Worm (Caenorhabditis elegans) whole organism, young adult: ENCODE measurements around the gene dohh-1.

Experiments
- B0019.2 ChIP-seq: fragments of 200-800 bp; sonication (Bioruptor generic); conservative IDR thresholded peaks from 2 replicates; pipeline ENCODE4 v1.3.6; 2022; ENCODE audit warnings: missing genetic modification reagents, missing genetic modification characterization, missing compliant biosample characterization
- C06A6.2 ChIP-seq: fragments of 200-800 bp; sonication (Bioruptor generic); conservative IDR thresholded peaks from 2 replicates; pipeline ENCODE4 v1.3.6; 2022; ENCODE audit warnings: missing genetic modification characterization, missing compliant biosample characterization
- D2030.7 ChIP-seq: fragments of 200-800 bp; sonication (Bioruptor generic); IDR thresholded peaks from 2 replicates; pipeline ENCODE4 v1.3.6; 2022; ENCODE audit warnings: missing genetic modification reagents, missing genetic modification characterization, missing compliant biosample characterization
- F22D6.2 ChIP-seq: sonication (generic microtip); optimal IDR thresholded peaks from 2 replicates; lab custom pipeline; 2016; ENCODE audit warnings: mild to moderate bottlenecking, missing genetic modification characterization, missing compliant biosample characterization
- F52B5.7 ChIP-seq: sonication (generic microtip); optimal IDR thresholded peaks from 2 replicates; lab custom pipeline; 2016; ENCODE audit warnings: mild to moderate bottlenecking, missing genetic modification characterization, missing compliant biosample characterization
- Y56A3A.18 ChIP-seq: fragments of 200-800 bp; sonication (Bioruptor generic); IDR thresholded peaks from 2 replicates; pipeline ENCODE4 v1.3.6; 2022; ENCODE audit warnings: missing genetic modification reagents, missing genetic modification characterization, missing compliant biosample characterization
- Y67H2A.10 ChIP-seq: fragments of 200-800 bp; sonication (Bioruptor generic); conservative IDR thresholded peaks from 2 replicates; pipeline ENCODE4 v1.3.6; 2022; ENCODE audit warnings: missing genetic modification reagents, missing genetic modification characterization, missing compliant biosample characterization
- Y95B8A.8 ChIP-seq: fragments of 200-800 bp; sonication (Bioruptor generic); IDR thresholded peaks from 2 replicates; pipeline ENCODE4 v1.3.6; 2022; ENCODE audit warnings: missing genetic modification reagents, missing genetic modification characterization, missing compliant biosample characterization
- aptf-2 ChIP-seq: fragments of 200-800 bp; sonication (Bioruptor generic); conservative IDR thresholded peaks from 2 replicates; pipeline ENCODE4 v1.3.6; 2022; ENCODE audit warnings: missing genetic modification reagents, missing genetic modification characterization, missing compliant biosample characterization
- aptf-3 ChIP-seq: fragments of 200-800 bp; sonication (Bioruptor generic); IDR thresholded peaks from 2 replicates; pipeline ENCODE4 v1.3.6; 2022; ENCODE audit warnings: missing genetic modification characterization, missing compliant biosample characterization
- atf-7 ChIP-seq: sonication (generic microtip); optimal IDR thresholded peaks from 2 replicates; lab custom pipeline; 2017; ENCODE audit warnings: mild to moderate bottlenecking, missing genetic modification characterization, missing compliant biosample characterization
- athp-1 ChIP-seq: sonication (generic microtip); optimal IDR thresholded peaks from 2 replicates; lab custom pipeline; 2017; ENCODE audit warnings: mild to moderate bottlenecking, missing genetic modification characterization, missing compliant biosample characterization
- attf-5 ChIP-seq: fragments of 200-800 bp; sonication (Bioruptor generic); optimal IDR thresholded peaks from 2 replicates; lab custom pipeline; 2018; ENCODE audit warnings: mild to moderate bottlenecking, missing genetic modification characterization, missing compliant biosample characterization
- bed-1 ChIP-seq: fragments of 200-800 bp; sonication (Bioruptor generic); IDR thresholded peaks from 2 replicates; pipeline ENCODE4 v1.3.6; 2022; ENCODE audit warnings: missing genetic modification reagents, missing genetic modification characterization, missing compliant biosample characterization
- cebp-1 ChIP-seq, 2 experiments: fragments of 200-800 bp in 1 of 2; sonication (Bioruptor generic) in 1 of 2; sonication (generic microtip) in 1 of 2; IDR thresholded peaks in 1 of 2; optimal IDR thresholded peaks in 1 of 2; 2 replicates each; pipeline versions ENCODE4 v1.3.6 to Lab custom; 2017 to 2022; ENCODE audit warnings: missing compliant biosample characterization in 2 of 2, missing genetic modification characterization in 2 of 2, mild to moderate bottlenecking in 1 of 2, missing genetic modification reagents in 1 of 2, moderate library complexity in 1 of 2
- ceh-40 ChIP-seq: fragments of 200-800 bp; sonication (Bioruptor generic); IDR thresholded peaks from 2 replicates; pipeline ENCODE4 v1.3.6; 2022; ENCODE audit warnings: missing genetic modification characterization, missing compliant biosample characterization
- ceh-79 ChIP-seq: sonication (generic microtip); optimal IDR thresholded peaks from 2 replicates; lab custom pipeline; 2017; ENCODE audit warnings: mild to moderate bottlenecking, missing genetic modification characterization, missing compliant biosample characterization
- ceh-91 ChIP-seq: fragments of 200-800 bp; sonication (Bioruptor generic); IDR thresholded peaks from 2 replicates; pipeline ENCODE4 v1.3.6; 2022; ENCODE audit warnings: missing genetic modification reagents, missing genetic modification characterization, missing compliant biosample characterization
- chd-7 ChIP-seq: sonication (generic microtip); optimal IDR thresholded peaks from 2 replicates; lab custom pipeline; 2016; ENCODE audit warnings: mild to moderate bottlenecking, missing genetic modification characterization, moderate library complexity, missing compliant biosample characterization
- efl-1 ChIP-seq: fragments of 150-350 bp; optimal IDR thresholded peaks from 2 replicates; lab custom pipeline; 2014; ENCODE audit warnings: missing biosample characterization, missing genetic modification reagents, missing genetic modification characterization
- egrh-3 ChIP-seq: fragments of 200-800 bp; sonication (Bioruptor generic); IDR thresholded peaks from 2 replicates; pipeline ENCODE4 v1.3.6; 2022; ENCODE audit warnings: missing genetic modification reagents, missing genetic modification characterization, missing compliant biosample characterization
- hlh-26 ChIP-seq: fragments of 200-800 bp; sonication (Bioruptor generic); conservative IDR thresholded peaks from 2 replicates; pipeline ENCODE4 v1.3.6; 2022; ENCODE audit warnings: missing genetic modification reagents, missing genetic modification characterization, missing compliant biosample characterization
- hmg-1.2 ChIP-seq: fragments of 200-800 bp; sonication (Bioruptor generic); IDR thresholded peaks from 2 replicates; pipeline ENCODE4 v1.3.6; 2022; ENCODE audit warnings: missing genetic modification reagents, missing genetic modification characterization, missing compliant biosample characterization
- hmg-20 ChIP-seq: fragments of 200-800 bp; sonication (Bioruptor generic); IDR thresholded peaks from 2 replicates; pipeline ENCODE4 v1.3.6; 2022; ENCODE audit warnings: missing genetic modification reagents, missing genetic modification characterization, missing compliant biosample characterization
- lag-1 ChIP-seq: fragments of 200-800 bp; sonication (Bioruptor generic); IDR thresholded peaks from 2 replicates; pipeline ENCODE4 v1.3.6; 2022; ENCODE audit warnings: missing genetic modification reagents, missing genetic modification characterization, missing compliant biosample characterization
- lin-26 ChIP-seq: fragments of 200-800 bp; sonication (Bioruptor generic); IDR thresholded peaks from 2 replicates; pipeline ENCODE4 v1.3.6; 2022; ENCODE audit warnings: missing genetic modification reagents, missing genetic modification characterization, missing compliant biosample characterization
- lir-1 ChIP-seq: fragments of 200-800 bp; sonication (Bioruptor generic); conservative IDR thresholded peaks from 2 replicates; pipeline ENCODE4 v1.3.6; 2022; ENCODE audit warnings: missing genetic modification reagents, missing genetic modification characterization, missing compliant biosample characterization
- madf-10 ChIP-seq: sonication (generic microtip); optimal IDR thresholded peaks from 2 replicates; lab custom pipeline; 2016; ENCODE audit warnings: mild to moderate bottlenecking, missing genetic modification characterization, missing compliant biosample characterization
- madf-6 ChIP-seq: fragments of 200-800 bp; sonication (Bioruptor generic); IDR thresholded peaks from 2 replicates; pipeline ENCODE4 v1.3.6; 2022; ENCODE audit warnings: missing genetic modification reagents, missing genetic modification characterization, missing compliant biosample characterization
- madf-8 ChIP-seq: fragments of 200-800 bp; sonication (Bioruptor generic); conservative IDR thresholded peaks from 2 replicates; pipeline ENCODE4 v1.3.6; 2022; ENCODE audit warnings: missing genetic modification reagents, missing genetic modification characterization, missing compliant biosample characterization
- mcd-1 ChIP-seq: fragments of 200-800 bp; sonication (Bioruptor generic); IDR thresholded peaks from 2 replicates; pipeline ENCODE4 v1.3.6; 2022; ENCODE audit warnings: missing genetic modification reagents, missing genetic modification characterization, missing compliant biosample characterization
- mes-4 ChIP-seq: sonication (generic microtip); optimal IDR thresholded peaks from 2 replicates; lab custom pipeline; 2016; ENCODE audit warnings: missing genotype, missing genetic modification characterization, missing compliant biosample characterization
- mxl-1 ChIP-seq: sonication (generic microtip); optimal IDR thresholded peaks from 2 replicates; lab custom pipeline; 2016; ENCODE audit warnings: missing genetic modification characterization, missing compliant biosample characterization
- nfya-1 ChIP-seq: sonication (generic microtip); optimal IDR thresholded peaks from 2 replicates; lab custom pipeline; 2017; ENCODE audit warnings: antibody characterized with exemption, missing compliant biosample characterization, missing genetic modification characterization, borderline replicate concordance; ENCODE audit not compliant: insufficient read depth
- nfya-2 ChIP-seq: fragments of 200-800 bp; sonication (Bioruptor generic); IDR thresholded peaks from 2 replicates; pipeline ENCODE4 v1.3.6; 2022; ENCODE audit warnings: missing genetic modification reagents, missing genetic modification characterization, missing compliant biosample characterization
- nfyb-1 ChIP-seq: fragments of 200-800 bp; sonication (Bioruptor generic); IDR thresholded peaks from 2 replicates; pipeline ENCODE4 v1.3.6; 2022; ENCODE audit warnings: missing genetic modification reagents, missing genetic modification characterization, missing compliant biosample characterization
- nhr-27 ChIP-seq: fragments of 200-800 bp; sonication (Bioruptor generic); optimal IDR thresholded peaks from 2 replicates; lab custom pipeline; 2018; ENCODE audit warnings: mild to moderate bottlenecking, missing genetic modification characterization, moderate library complexity, missing compliant biosample characterization
- pha-4 ChIP-seq: fragments of 150-350 bp; sonication (generic microtip); optimal IDR thresholded peaks from 2 replicates; lab custom pipeline; 2014; ENCODE audit warnings: missing biosample characterization, missing genetic modification reagents, missing genetic modification characterization
- rcor-1 ChIP-seq: fragments of 200-800 bp; sonication (Bioruptor generic); IDR thresholded peaks from 2 replicates; pipeline ENCODE4 v1.3.6; 2022; ENCODE audit warnings: missing genetic modification reagents, missing genetic modification characterization, missing compliant biosample characterization
- repo-1 ChIP-seq: sonication (generic microtip); optimal IDR thresholded peaks from 2 replicates; lab custom pipeline; 2017; ENCODE audit warnings: mild to moderate bottlenecking, missing genetic modification characterization, missing compliant biosample characterization
- snpc-1.3 ChIP-seq: sonication (generic microtip); optimal IDR thresholded peaks from 2 replicates; lab custom pipeline; 2017; ENCODE audit warnings: missing genetic modification characterization, mild to moderate bottlenecking, missing compliant biosample characterization, antibody characterized with exemption, moderate library complexity, missing genotype, missing genetic modification reagents; ENCODE audit not compliant: insufficient read depth
- somi-1 ChIP-seq: fragments of 200-800 bp; sonication (Bioruptor generic); optimal IDR thresholded peaks from 2 replicates; lab custom pipeline; 2018; ENCODE audit warnings: mild to moderate bottlenecking, missing genetic modification characterization, missing compliant biosample characterization
- sptf-2 ChIP-seq: fragments of 200-800 bp; sonication (Bioruptor generic); optimal IDR thresholded peaks from 2 replicates; lab custom pipeline; 2018; ENCODE audit warnings: mild to moderate bottlenecking, missing genetic modification characterization, missing compliant biosample characterization
- xnd-1 ChIP-seq: sonication (generic microtip); optimal IDR thresholded peaks from 2 replicates; lab custom pipeline; 2016; ENCODE audit warnings: missing genotype, missing genetic modification reagents, missing genetic modification characterization, missing compliant biosample characterization
- zfh-2 ChIP-seq: fragments of 200-800 bp; sonication (Bioruptor generic); conservative IDR thresholded peaks from 2 replicates; pipeline ENCODE4 v1.3.6; 2022; ENCODE audit warnings: missing genetic modification reagents, missing genetic modification characterization, missing compliant biosample characterization
- ztf-22 ChIP-seq: fragments of 200-800 bp; sonication (Bioruptor generic); optimal IDR thresholded peaks from 2 replicates; lab custom pipeline; 2018; ENCODE audit warnings: mild to moderate bottlenecking, missing genetic modification characterization, moderate library complexity, missing compliant biosample characterization
- ztf-6 ChIP-seq: fragments of 200-800 bp; sonication (Bioruptor generic); IDR thresholded peaks from 2 replicates; pipeline ENCODE4 v1.3.6; 2022; ENCODE audit warnings: missing genetic modification reagents, missing genetic modification characterization, missing compliant biosample characterization

The dohh-1 gene

DNA sequence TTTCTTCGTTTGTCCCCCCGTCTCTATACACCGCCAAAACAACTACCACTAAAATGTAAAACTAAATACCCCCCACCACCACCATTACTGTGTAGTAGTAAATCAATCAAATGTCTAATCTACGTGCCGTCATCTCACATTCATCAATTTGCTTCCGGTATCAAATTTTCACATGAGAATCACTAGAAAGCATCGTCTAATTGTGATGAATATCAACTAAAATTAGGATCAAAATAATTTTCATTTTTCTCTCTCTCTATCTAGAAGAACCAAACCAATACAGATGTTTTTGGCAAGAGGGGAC, 33.0 kb upstream of the dohh-1 start:
- TF ChIP-seq Y95B8A.8 (GFP tag; lab: Robert Waterston, UW) (0 out of 2 replicates have a peak, but pooled peaks have one; percentile 10), pha-4 (tag; lab: Kevin White, UChicago) (peak; percentile 30), nfyb-1 (GFP tag; lab: Robert Waterston, UW) (0 out of 2 replicates have a peak, but pooled peaks have one; percentile 7), nhr-27 (tag; lab: Kevin White, UChicago) (no peak), mxl-1 (tag; lab: Kevin White, UChicago) (no peak)

DNA sequence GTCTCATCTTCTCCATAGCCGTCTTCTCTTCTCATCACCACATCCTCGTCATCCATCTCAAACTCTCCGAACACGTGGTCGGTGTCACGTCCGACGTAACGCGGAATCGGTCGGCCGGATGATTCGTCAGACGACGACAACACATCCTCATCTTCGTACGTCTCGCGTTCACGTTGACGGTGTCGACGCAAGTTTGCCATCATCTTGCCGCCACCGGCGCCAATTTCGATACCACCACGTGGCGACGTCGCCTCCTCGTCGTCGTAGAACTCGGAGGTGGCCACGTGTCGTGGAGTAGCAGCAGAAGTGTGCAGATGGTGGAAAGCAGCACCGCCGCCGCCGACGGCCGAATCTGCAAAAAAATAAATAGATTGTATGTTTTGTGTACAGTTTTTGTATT, 32.4 kb upstream of the dohh-1 start:
- TF ChIP-seq F52B5.7 (peak; percentile 85), athp-1 (peak; percentile 17), madf-6 (no peak), nfya-2 (GFP tag; lab: Robert Waterston, UW) (no peak), ceh-91 (GFP tag; lab: Robert Waterston, UW) (no peak), mes-4 (no peak), lin-26 (GFP tag; lab: Robert Waterston, UW) (no peak; the same call in 1 of the 2 replicates), hmg-1.2 (GFP tag; lab: Robert Waterston, UW) (peak; percentile 21; the same call in 1 of the 2 replicates), repo-1 (tag; lab: Kevin White, UChicago) (no peak), bed-1 (GFP tag; lab: Robert Waterston, UW) (0 out of 2 replicates have a peak, but pooled peaks have one; percentile 11), nfyb-1 (GFP tag; lab: Robert Waterston, UW) (peak; percentile 70), madf-10 (tag; lab: Kevin White, UChicago) (peak; percentile 5), ztf-6 (GFP tag; lab: Robert Waterston, UW) (no peak), ztf-22 (GFP tag; lab: Kevin White, UChicago) (no peak), xnd-1 (tag; lab: Kevin White, UChicago) (no peak), snpc-1.3 (tag; lab: Kevin White, UChicago) (no peak), cebp-1 (GFP tag; IDR thresholded peaks at IDR 0.05; lab: Robert Waterston, UW) (no peak), cebp-1 (tag; optimal IDR thresholded peaks at IDR 0.05; lab: Kevin White, UChicago) (peak; percentile 41), rcor-1 (GFP tag; lab: Robert Waterston, UW) (no peak), hlh-26 (GFP tag; lab: Robert Waterston, UW) (no peak), somi-1 (GFP tag; lab: Kevin White, UChicago) (peak; percentile 50), atf-7 (tag; lab: Kevin White, UChicago) (peak; percentile 77), ceh-40 (no peak), hmg-20 (no peak), D2030.7 (no peak), lir-1 (GFP tag; lab: Robert Waterston, UW) (no peak; the same call in 1 of the 2 replicates), chd-7 (tag; lab: Kevin White, UChicago) (peak; percentile 51), aptf-2 (no peak; the same call in 1 of the 2 replicates), Y56A3A.18 (no peak), egrh-3 (GFP tag; lab: Robert Waterston, UW) (peak; percentile 71), nfya-1 (no peak), efl-1 (GFP tag; lab: Kevin White, UChicago) (no peak), lag-1 (GFP tag; lab: Robert Waterston, UW) (no peak), Y67H2A.10 (GFP tag; lab: Robert Waterston, UW) (no peak; the same call in 1 of the 2 replicates), zfh-2 (GFP tag; lab: Robert Waterston, UW) (peak; percentile 95), attf-5 (GFP tag; lab: Kevin White, UChicago) (peak; percentile 30), ceh-79 (no peak), F22D6.2 (tag; lab: Kevin White, UChicago) (no peak), B0019.2 (GFP tag; lab: Robert Waterston, UW) (no peak), C06A6.2 (GFP tag; lab: Robert Waterston, UW) (peak; percentile 64), madf-8 (GFP tag; lab: Robert Waterston, UW) (no peak), mcd-1 (GFP tag; lab: Robert Waterston, UW) (peak; percentile 51), sptf-2 (GFP tag; lab: Kevin White, UChicago) (no peak), aptf-3 (no peak; the same call in 1 of the 2 replicates)
